Worm (Caenorhabditis elegans): ENCODE measurements around the gene ZK686.3.

The ZK686.3 gene

DNA sequence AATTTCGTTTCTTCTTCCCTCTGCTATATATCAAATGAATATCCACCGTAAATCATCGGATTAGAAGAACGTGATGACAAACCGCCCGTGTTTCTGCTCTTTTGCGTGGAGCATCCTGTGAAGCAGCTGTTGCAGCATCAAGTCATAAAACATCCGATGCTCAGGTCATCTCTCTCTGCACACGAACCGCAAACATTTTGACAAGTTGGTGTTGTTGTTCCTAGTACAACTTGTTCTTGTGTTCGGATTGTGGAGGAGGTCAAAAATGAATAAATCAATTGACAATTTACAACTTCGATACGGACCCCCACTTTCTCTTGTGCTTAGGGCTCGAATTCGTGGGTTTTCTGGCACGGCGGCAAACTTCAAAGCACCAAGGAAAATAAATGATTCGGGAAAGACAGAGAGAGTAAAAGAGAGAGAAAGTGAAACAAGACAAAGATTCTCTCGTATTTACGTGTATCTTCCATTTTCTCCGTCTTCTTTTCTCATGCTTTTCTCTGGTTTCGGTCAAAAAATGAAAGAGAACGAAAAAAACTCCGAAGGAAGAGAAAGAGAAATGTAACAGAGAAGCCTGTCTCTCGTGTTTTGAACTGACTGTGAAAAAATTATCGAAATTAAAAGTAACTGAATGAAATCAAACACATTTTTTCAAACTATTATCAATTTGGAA, 11.8 kb upstream of the ZK686.3 start:
- TF ChIP-seq unc-62 (GFP tag; optimal IDR thresholded peaks at IDR 0.05): no peak

DNA sequence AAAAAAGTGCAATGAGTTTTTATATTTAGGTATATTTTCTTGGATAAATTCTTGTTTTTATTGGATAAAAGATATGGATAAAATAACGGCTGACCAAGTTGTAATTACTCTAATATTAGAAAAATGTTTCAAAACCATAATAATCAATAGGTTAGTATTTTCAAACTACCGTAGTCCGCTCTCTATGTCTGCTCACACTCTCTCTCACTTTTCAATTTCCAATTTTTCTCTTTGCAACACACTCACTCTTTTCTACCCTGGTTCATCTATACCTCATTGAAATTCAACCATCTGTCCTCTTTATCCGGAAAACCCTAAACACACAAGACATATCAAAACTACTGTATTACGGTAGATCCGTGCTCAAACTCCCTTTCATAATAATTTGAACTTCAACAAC, 10.4 kb upstream of the ZK686.3 start:
- TF ChIP-seq unc-62 (GFP tag; optimal IDR thresholded peaks at IDR 0.05): no peak

DNA sequence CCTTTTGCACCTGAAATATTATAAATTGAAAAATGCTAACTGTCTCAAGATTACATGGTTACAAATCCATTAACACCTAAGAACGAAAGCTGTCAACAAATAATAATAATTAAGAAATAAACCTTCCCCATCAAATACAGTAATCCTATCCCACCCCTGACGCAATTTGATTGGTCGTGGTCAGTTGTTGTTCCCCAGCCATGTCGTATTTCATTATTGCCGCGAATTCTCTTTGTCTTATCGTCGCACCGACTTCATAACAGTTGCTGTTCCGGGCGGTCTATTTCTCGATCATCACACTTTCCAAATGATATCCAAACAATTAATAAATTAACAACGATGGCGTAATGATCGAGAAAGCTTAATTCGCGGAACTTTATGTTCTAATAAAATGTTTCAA, 9.7 kb upstream of the ZK686.3 start:
- TF ChIP-seq unc-62 (GFP tag; optimal IDR thresholded peaks at IDR 0.05): no peak

DNA sequence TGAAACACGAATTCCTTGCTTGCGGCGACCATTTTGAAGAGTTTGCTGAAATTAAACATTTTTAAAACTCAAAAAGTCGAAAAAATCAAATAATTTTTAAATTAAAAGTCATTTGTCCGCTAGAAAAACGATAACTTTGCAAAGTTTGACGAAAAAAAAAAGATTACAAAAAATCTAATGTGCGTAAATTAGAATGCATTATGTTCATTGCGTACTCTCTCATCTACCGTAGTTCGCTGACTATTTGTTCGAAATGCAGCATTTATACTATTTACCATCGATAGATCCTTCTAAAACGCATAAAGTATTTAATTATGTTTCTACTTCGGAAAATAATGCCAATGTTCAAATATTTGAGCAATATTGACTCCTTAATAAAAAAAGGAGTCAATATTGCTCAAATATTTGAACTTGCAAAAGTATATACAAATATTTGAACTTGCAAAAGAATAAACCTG, 7.1 kb upstream of the ZK686.3 start, which contains the start of gene bath-15:
Gene bath-15, minus strand, starts transcription at position 51 of the 458 bp plus-strand sequence.
- no peak for TF ChIP-seq unc-62 (GFP tag; optimal IDR thresholded peaks at IDR 0.05)

DNA sequence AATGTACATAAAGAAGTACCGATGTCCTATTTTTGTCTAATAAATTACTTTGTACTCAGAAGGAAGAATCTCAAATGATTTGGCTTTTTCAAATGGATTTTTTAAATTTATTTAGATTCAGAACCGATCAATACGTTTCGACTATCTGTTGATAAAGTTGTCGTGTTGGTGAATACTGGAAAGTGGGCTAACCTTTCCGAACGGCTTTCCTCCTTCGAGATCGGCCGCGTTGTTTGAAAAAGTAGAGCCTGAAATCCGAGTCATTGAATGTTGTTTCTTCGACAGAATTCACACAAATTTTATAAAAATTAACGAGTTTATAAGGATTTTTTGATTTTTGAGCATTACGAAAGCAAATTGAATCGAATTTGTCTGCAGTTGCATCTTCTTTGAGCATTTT, 4.9 kb upstream of the ZK686.3 start:
- no peak for TF ChIP-seq unc-62 (GFP tag; optimal IDR thresholded peaks at IDR 0.05)

DNA sequence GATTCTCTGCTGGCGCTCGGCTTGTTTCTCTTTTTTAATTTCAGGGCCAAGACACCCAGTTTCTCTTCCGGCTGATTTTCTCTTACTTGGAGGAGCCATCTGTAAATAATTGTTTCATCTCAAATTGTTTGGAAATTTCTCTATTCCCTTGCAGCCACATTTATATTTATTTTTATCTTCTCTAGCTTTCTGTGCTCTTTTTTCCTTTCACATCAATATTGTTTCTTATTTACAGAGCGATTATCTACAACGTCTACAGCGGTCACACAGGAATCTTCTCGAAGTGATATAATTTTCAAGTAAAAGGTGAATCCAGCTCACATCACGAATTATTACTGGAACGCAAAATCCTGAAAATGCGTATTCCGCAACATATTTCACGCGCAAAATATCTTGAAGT, 4.0 kb upstream of the ZK686.3 start, which contains the start of the genes ZK686.6 and ZK686.1:
Gene ZK686.6, minus strand, starts transcription at position 101 of the 400 bp plus-strand sequence.
Gene ZK686.1, plus strand, starts transcription at position 234 of the 400 bp plus-strand sequence.
- no peak for TF ChIP-seq unc-62 (GFP tag; optimal IDR thresholded peaks at IDR 0.05)

DNA sequence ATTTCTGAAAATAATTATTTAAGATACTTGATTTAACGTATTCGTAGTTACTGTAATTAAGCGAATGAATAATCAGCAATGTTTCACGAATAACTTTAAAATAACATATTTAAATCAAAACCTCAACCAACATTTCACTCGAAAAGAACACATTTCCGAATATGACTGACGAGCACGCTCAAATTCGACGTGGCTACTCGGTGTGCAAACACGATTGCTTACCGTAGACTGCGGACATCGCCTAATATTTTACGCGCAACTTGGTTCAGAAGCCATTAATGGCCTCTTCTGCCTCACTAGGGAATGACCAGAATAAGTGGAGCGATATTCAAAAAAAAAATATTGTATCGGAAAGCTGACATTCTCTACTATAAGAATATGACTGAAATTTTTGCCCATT, 1.1 kb upstream of the ZK686.3 start, which contains the start of gene snu-23:
Gene snu-23, minus strand, starts transcription at position 156 of the 400 bp plus-strand sequence.
- no peak for TF ChIP-seq unc-62 (GFP tag; optimal IDR thresholded peaks at IDR 0.05)

DNA sequence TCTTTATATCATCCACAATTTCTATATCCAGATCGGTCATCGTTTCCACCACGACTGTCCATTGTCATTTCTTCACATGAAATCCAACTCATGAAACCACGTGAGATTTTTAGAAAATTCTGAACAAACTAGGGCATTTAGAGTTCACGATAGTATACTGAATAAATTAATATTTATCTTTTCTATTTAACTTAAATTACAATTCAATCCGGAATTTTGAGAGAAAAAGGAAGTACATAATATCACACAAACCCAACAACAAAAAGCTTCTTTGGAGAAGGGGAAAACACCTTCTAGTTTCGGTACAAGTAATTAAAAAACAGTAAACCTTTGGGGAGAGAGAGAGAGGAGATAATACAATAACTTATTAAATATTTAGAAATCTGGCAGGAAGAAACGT, 1.4 kb downstream of the ZK686.3 start, which contains the start of gene ZK686.5:
Gene ZK686.5, minus strand, starts transcription at position 101 of the 400 bp plus-strand sequence.
- no peak for TF ChIP-seq unc-62 (GFP tag; optimal IDR thresholded peaks at IDR 0.05)

DNA sequence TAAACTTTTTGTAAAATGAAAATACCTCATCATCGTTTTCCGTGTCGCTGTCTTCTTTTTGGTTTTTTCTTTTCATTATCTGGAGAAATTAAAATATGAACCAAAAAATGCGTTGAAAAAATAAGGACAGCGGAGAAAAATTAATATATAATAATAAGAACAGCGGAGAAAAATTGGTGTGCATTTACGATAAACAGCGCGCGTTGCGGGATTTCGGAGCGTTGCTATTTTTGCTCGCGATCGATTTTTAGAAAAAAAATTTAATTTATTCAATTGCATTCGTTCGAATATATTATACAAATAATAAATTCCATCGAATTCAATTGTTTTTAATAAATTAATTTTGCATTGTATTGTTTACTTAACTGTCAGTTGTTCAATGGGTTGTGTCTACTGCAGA, 2.9 kb downstream of the ZK686.3 start, which contains the start of gene ZK686.2:
Gene ZK686.2, minus strand, starts transcription at position 79 of the 400 bp plus-strand sequence.
- no peak for TF ChIP-seq unc-62 (GFP tag; optimal IDR thresholded peaks at IDR 0.05)

DNA sequence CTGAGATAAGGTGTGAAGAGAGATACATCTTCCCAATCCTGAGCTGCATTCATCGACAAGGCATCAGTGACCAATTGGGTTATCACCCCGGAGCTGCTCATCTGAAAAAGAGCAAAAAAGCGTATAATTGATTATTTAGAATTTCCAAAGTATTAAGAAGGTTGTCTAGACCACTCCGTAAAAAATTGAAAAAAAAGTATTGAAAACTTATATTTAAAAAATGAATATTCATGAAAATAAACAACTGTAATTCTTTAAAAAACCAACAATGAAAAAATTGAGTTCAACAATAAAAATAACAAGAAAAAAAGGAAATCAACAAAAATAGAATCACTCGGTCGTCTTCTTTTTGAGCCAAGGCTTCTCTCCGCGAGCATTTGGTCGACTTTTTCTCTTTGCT, 5.4 kb downstream of the ZK686.3 start, which contains the start of gene mtx-2:
Gene mtx-2, minus strand, starts transcription at position 101 of the 400 bp plus-strand sequence.
- no peak for TF ChIP-seq unc-62 (GFP tag; optimal IDR thresholded peaks at IDR 0.05)

DNA sequence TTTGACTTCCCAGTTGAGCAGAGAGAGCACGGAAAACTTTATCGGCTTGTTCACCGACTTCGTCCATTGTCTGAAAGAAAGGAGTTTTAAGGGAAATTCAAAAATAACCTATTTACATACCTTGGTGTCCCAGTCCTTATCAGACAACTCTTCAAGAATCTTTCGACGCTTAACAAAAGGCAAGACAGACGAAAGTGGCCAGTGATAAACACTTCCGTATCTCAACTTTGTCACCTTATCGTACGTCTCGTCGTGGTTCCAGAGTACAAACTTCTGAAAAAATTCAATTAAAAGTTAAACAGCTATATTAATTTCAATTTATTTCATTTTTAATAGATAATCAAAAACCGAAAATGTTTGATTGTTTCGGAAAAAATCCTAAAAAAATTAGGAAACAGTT, 6.6 kb downstream of the ZK686.3 start:
- no peak for TF ChIP-seq unc-62 (GFP tag; optimal IDR thresholded peaks at IDR 0.05)

DNA sequence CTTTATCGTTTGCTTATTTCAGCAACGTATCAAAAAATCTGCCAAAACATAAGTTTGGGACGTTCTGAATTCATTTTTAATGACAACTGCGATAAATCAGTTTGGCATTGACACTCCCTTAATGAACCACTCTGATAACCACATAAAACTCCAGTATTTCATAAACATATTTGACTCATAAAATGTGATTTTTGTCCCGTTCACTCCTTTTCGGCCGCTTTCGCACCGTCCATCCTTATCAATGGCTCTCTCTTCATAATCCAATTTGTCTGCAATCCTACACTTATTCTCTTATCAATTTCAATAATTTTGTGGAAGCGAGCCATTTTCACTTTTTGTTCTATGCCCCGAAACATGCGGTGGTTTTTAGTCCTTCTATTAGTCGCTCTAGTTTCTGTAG, 10.3 kb downstream of the ZK686.3 start, which contains the start of gene pcp-1:
Gene pcp-1, plus strand, starts transcription at position 342 of the 400 bp plus-strand sequence.
- TF ChIP-seq unc-62 (GFP tag; optimal IDR thresholded peaks at IDR 0.05): no peak

DNA sequence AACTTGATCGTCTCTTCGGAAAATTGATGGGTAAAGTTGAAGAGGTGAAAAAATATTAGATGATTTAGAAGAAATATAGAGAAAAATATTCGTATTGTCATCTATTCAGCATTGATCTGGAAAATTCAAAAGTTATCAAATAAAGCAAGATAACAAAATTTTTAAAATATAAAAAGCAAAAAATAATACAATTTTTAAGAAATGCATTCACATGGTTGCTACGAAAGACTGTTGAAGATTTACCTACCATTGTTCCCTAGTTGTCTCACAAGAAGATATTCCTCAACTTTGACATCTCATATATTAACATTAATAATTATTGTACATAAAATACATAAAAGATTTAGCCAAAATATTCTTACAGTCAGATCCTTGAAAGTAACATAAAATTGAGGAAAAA, 14.5 kb downstream of the ZK686.3 start, which contains the start of gene cdh-3:
Gene cdh-3, minus strand, starts transcription at position 101 of the 400 bp plus-strand sequence.
- no peak for TF ChIP-seq unc-62 (GFP tag; optimal IDR thresholded peaks at IDR 0.05)

DNA sequence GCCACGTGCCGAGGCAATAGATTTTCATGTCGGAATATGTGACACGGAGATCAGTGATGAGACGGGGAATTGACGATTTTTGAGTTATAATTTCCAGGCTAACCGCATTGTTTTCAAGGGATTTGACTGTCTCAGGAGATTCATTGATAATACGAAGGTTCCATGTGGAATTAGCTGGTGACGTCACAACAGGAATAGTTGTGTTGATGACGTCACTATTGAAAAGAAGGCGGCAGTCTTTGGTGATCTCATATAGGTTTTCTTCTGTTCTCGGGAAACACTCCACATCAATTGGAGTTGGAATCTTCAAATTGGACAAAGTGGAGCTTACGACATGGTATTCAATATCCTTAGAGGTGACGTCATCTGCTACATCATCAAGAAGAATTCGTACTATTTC, 25.7 kb downstream of the ZK686.3 start:
- TF ChIP-seq unc-62 (GFP tag; optimal IDR thresholded peaks at IDR 0.05): no peak

DNA sequence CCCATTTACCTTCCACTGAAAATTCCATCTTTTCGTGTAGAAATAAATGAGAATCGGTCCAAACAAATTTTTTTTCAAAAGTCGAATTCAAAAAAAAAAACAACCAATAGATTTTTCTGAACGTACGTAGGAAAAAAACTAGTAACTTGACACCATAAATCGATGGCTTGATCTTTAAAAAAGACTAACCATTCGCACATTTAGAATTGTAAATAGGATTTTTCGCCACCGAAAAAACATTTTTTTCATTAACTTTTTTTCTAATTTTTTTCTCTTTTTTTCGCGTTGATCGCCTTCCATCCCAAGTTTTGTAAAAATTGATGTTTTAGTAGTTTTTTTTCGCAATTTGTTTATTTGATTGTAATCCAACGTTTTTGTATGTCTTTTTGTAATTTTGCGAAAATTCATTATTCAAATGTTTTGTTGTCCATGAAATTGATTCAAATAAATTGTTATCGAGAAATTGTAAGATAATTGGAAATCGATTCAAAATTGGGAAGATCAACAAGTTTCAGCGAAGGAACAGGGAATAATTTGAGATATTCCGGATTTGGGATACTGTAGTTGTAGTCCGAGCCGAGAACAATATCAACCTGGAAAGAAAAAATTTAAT, 31.1 kb downstream of the ZK686.3 start:
- TF ChIP-seq unc-62 (GFP tag; optimal IDR thresholded peaks at IDR 0.05): no peak

DNA sequence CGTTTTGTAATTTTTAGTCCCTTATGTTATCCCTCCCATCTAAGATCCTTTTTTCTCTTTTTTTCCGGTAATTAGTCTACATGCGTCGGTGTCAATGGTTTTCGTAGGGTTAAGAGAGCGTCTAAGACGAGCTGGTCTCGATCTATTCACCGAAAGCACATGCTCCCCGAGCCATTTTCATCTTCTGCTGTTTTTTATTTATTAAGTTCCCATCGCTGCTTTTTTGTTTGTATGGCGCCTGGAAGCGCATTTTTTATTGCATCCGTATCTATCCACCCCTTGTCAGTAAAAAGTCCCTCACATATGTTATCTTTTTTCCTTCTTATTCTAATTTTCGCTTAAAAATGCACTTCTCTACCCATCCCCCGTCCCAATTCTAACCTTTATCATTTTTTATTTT, 32.1 kb downstream of the ZK686.3 start:
- no peak for TF ChIP-seq unc-62 (GFP tag; optimal IDR thresholded peaks at IDR 0.05)

DNA sequence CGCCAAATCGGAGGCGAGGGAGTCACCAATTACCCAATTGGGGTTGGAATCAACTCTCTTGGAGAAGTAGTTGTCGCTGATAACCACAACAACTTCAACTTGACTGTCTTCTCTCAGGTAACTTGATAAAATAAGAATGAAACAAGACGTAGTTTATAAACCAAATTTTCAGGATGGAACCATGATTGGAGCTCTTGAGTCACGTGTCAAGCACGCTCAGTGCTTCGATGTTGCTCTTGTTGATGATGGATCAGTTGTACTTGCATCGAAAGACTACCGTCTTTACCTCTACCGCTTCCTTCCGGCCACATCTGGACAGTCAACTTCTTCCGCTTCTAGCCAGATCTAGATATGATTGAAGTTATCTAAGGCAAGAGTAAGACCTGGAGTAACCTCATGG, 32.9 kb downstream of the ZK686.3 start:
- no peak for TF ChIP-seq unc-62 (GFP tag; optimal IDR thresholded peaks at IDR 0.05)
